Worm (Caenorhabditis elegans) whole organism, L4 larva: Measurements from ENCODE around the gene Y57A10A.27.

Experiments
- D1046.2 ChIP-seq: fragments of 200-800 bp; sonication (Bioruptor generic); IDR thresholded peaks from 2 replicates; pipeline ENCODE4 v1.3.6; 2022; ENCODE audit warnings: missing genetic modification characterization, missing compliant biosample characterization
- F26F4.8 ChIP-seq: fragments of 200-800 bp; sonication (Bioruptor generic); conservative IDR thresholded peaks from 2 replicates; pipeline ENCODE4 v1.3.6; 2022; ENCODE audit warnings: missing genetic modification characterization, missing compliant biosample characterization
- T20F7.1 ChIP-seq: fragments of 200-800 bp; sonication (Bioruptor generic); optimal IDR thresholded peaks from 2 replicates; lab custom pipeline; 2018; ENCODE audit warnings: mild to moderate bottlenecking, missing genetic modification characterization, missing compliant biosample characterization
- T26A8.4 ChIP-seq: fragments of 200-800 bp; sonication (Bioruptor generic); IDR thresholded peaks from 2 replicates; pipeline ENCODE4 v1.3.6; 2022; ENCODE audit warnings: missing genetic modification characterization, missing compliant biosample characterization
- Y48G9A.11 ChIP-seq: fragments of 200-800 bp; sonication (Bioruptor generic); IDR thresholded peaks from 2 replicates; pipeline ENCODE4 v1.3.6; 2022; ENCODE audit warnings: missing genetic modification reagents, missing genetic modification characterization, missing compliant biosample characterization
- Y5F2A.4 ChIP-seq: fragments of 200-800 bp; sonication (Bioruptor generic); optimal IDR thresholded peaks from 2 replicates; lab custom pipeline; 2018; ENCODE audit warnings: mild to moderate bottlenecking, missing genetic modification characterization, missing compliant biosample characterization
- aha-1 ChIP-seq: fragments of 150-350 bp; peaks from one replicate; lab custom pipeline; 2014; ENCODE audit warnings: missing biosample characterization, missing genetic modification characterization
- ceh-44 ChIP-seq: fragments of 200-800 bp; sonication (Bioruptor generic); IDR thresholded peaks from 2 replicates; pipeline ENCODE4 v1.3.6; 2022; ENCODE audit warnings: missing genetic modification reagents, missing genetic modification characterization, missing compliant biosample characterization
- ces-1 ChIP-seq: fragments of 150-350 bp; sonication (generic microtip); optimal IDR thresholded peaks from 4 replicates; lab custom pipeline; 2014; ENCODE audit warnings: missing biosample characterization, missing genetic modification reagents, missing genetic modification characterization
- daf-19 ChIP-seq: fragments of 200-800 bp; sonication (Bioruptor generic); conservative IDR thresholded peaks from 2 replicates; pipeline ENCODE4 v1.3.6; 2022; ENCODE audit warnings: missing genetic modification characterization, missing compliant biosample characterization
- duxl-1 ChIP-seq: sonication (generic microtip); optimal IDR thresholded peaks from 2 replicates; lab custom pipeline; 2016; ENCODE audit warnings: mild to moderate bottlenecking, missing genetic modification characterization, moderate library complexity, missing compliant biosample characterization; ENCODE audit not compliant: poor library complexity
- dve-1 ChIP-seq: sonication (generic microtip); optimal IDR thresholded peaks from 2 replicates; lab custom pipeline; 2017; ENCODE audit warnings: antibody characterized with exemption, mild to moderate bottlenecking, missing genetic modification characterization, missing compliant biosample characterization; ENCODE audit not compliant: insufficient read depth
- egl-43 ChIP-seq: fragments of 200-800 bp; sonication (Bioruptor generic); IDR thresholded peaks from 2 replicates; pipeline ENCODE4 v1.3.6; 2022; ENCODE audit warnings: missing genetic modification reagents, missing genetic modification characterization, missing compliant biosample characterization
- hif-1 ChIP-seq, 2 experiments: sonication (generic microtip); optimal IDR thresholded peaks; 2 replicates each; lab custom pipeline; 2016 to 2017; ENCODE audit warnings: missing compliant biosample characterization in 2 of 2, missing genetic modification characterization in 2 of 2, missing genetic modification reagents in 2 of 2, missing genotype in 2 of 2, mild to moderate bottlenecking in 1 of 2
- hlh-11 ChIP-seq: fragments of 200-800 bp; sonication (Bioruptor generic); optimal IDR thresholded peaks from 2 replicates; lab custom pipeline; 2018; ENCODE audit warnings: mild to moderate bottlenecking, missing genetic modification characterization, missing compliant biosample characterization
- hlh-30 ChIP-seq: sonication (generic microtip); optimal IDR thresholded peaks from 2 replicates; lab custom pipeline; 2017; ENCODE audit warnings: antibody characterized with exemption, mild to moderate bottlenecking, missing genetic modification characterization, missing compliant biosample characterization; ENCODE audit not compliant: insufficient read depth
- lin-1 ChIP-seq: fragments of 200-800 bp; sonication (Bioruptor generic); IDR thresholded peaks from 2 replicates; pipeline ENCODE4 v1.3.6; 2022; ENCODE audit warnings: missing genetic modification reagents, missing genetic modification characterization, missing compliant biosample characterization
- lin-38 ChIP-seq: fragments of 200-800 bp; sonication (Bioruptor generic); IDR thresholded peaks from 2 replicates; pipeline ENCODE4 v1.3.6; 2022; ENCODE audit warnings: missing genetic modification reagents, missing genetic modification characterization, missing compliant biosample characterization
- lin-39 ChIP-seq: fragments of 150-350 bp; optimal IDR thresholded peaks from 2 replicates; lab custom pipeline; 2014; ENCODE audit warnings: missing biosample characterization, missing genetic modification reagents, missing genetic modification characterization
- mxl-3 ChIP-seq: fragments of 200-800 bp; sonication (Bioruptor generic); optimal IDR thresholded peaks from 2 replicates; lab custom pipeline; 2018; ENCODE audit warnings: mild to moderate bottlenecking, missing genetic modification characterization, missing compliant biosample characterization
- nhr-11 ChIP-seq: fragments of 150-350 bp; optimal IDR thresholded peaks from 2 replicates; lab custom pipeline; 2014; ENCODE audit warnings: missing biosample characterization, missing genetic modification characterization
- nhr-111 ChIP-seq: fragments of 200-800 bp; sonication (Bioruptor generic); optimal IDR thresholded peaks from 2 replicates; lab custom pipeline; 2018; ENCODE audit warnings: mild to moderate bottlenecking, missing genetic modification characterization, missing compliant biosample characterization
- set-16 ChIP-seq: fragments of 200-800 bp; sonication (Bioruptor generic); IDR thresholded peaks from 2 replicates; pipeline ENCODE4 v1.3.6; 2022; ENCODE audit warnings: missing genetic modification reagents, missing genetic modification characterization, missing compliant biosample characterization
- unc-130 ChIP-seq: sonication (generic microtip); optimal IDR thresholded peaks from 2 replicates; lab custom pipeline; 2016; ENCODE audit warnings: missing genetic modification reagents, missing genetic modification characterization, missing compliant biosample characterization
- unc-39 ChIP-seq: sonication (generic microtip); optimal IDR thresholded peaks from 2 replicates; lab custom pipeline; 2017; ENCODE audit warnings: missing biosample characterization, missing genetic modification characterization
- unc-62 ChIP-seq, 3 experiments: fragments of 150-350 bp in 1 of 3; sonication (generic microtip); optimal IDR thresholded peaks in 2 of 3; peaks in 1 of 3; 1 replicate in 1 of 3; 2 replicates in 2 of 3; lab custom pipeline; 2014 to 2017; ENCODE audit warnings: missing biosample characterization in 3 of 3, missing genetic modification characterization in 3 of 3, missing genetic modification reagents in 3 of 3, missing genotype in 1 of 3
- zip-11 ChIP-seq: fragments of 200-800 bp; sonication (Bioruptor generic); IDR thresholded peaks from 2 replicates; pipeline ENCODE4 v1.3.6; 2022; ENCODE audit warnings: missing genetic modification characterization, missing compliant biosample characterization
- zip-2 ChIP-seq: fragments of 150-350 bp; optimal IDR thresholded peaks from 2 replicates; lab custom pipeline; 2014; ENCODE audit warnings: missing biosample characterization, missing genetic modification characterization
- ztf-7 ChIP-seq: fragments of 150-350 bp; optimal IDR thresholded peaks from 2 replicates; lab custom pipeline; 2014; ENCODE audit warnings: missing biosample characterization, missing genetic modification characterization

Y57A10A.27 gene

ce11 chrII:12284045-12284444 lies 9.2 kb upstream of the Y57A10A.27 start:
- peak; percentile 84 for TF ChIP-seq Y48G9A.11 (GFP tag; lab: Robert Waterston, UW)
- no peak for TF ChIP-seq hlh-11 (tag; lab: Kevin White, UChicago)
- TF ChIP-seq unc-62 (GFP tag; optimal IDR thresholded peaks at IDR 0.05 in 1 of 2; lab: Kevin White, UChicago), result peak in 1 of 2 experiments; percentile 86
- no peak for TF ChIP-seq unc-62 (tag; optimal IDR thresholded peaks at IDR 0.05; lab: Kevin White, UChicago)
- TF ChIP-seq daf-19 (GFP tag; lab: Robert Waterston, UW), result no peak
- TF ChIP-seq ceh-44 (GFP tag; lab: Robert Waterston, UW), result no peak
- TF ChIP-seq lin-38 (GFP tag; lab: Robert Waterston, UW), result peak; percentile 50
- peak; percentile 15 for TF ChIP-seq unc-130

ce11 chrII:12280360-12280759 lies 5.5 kb upstream of the Y57A10A.27 start, which contains the start of gene ife-5:
Gene ife-5 (plus strand): TSS chrII:12280660.
- TF ChIP-seq zip-2 (no peak), T20F7.1 (GFP tag; lab: Kevin White, UChicago) (peak; percentile 10), Y48G9A.11 (GFP tag; lab: Robert Waterston, UW) (peak; percentile 38; the same call in 1 of the 2 replicates)

ce11 chrII:12279259-12279658 lies 4.4 kb upstream of the Y57A10A.27 start, which contains the start of the genes tric-1B.2 and Y57A10A.29:
Gene tric-1B.2 (minus strand): TSS chrII:12279387.
Gene Y57A10A.29 (plus strand): TSS chrII:12279561.
- peak; percentile 93 for TF ChIP-seq T20F7.1 (GFP tag; lab: Kevin White, UChicago)
- peak; percentile 77 for TF ChIP-seq Y48G9A.11 (GFP tag; lab: Robert Waterston, UW)
- TF ChIP-seq ces-1 (GFP tag; lab: Kevin White, UChicago), result no peak

ce11 chrII:12278602-12279001 lies 3.8 kb upstream of the Y57A10A.27 start:
- TF ChIP-seq egl-43 (no peak), set-16 (GFP tag; lab: Robert Waterston, UW) (peak; percentile 77), D1046.2 (GFP tag; lab: Robert Waterston, UW) (0 out of 2 replicates have a peak, but pooled peaks have one; percentile 22)

- TF ChIP-seq nhr-11 (peak; percentile 27), set-16 (GFP tag; lab: Robert Waterston, UW) (peak; percentile 95), ztf-7 (tag; lab: Kevin White, UChicago) (no peak), mxl-3 (GFP tag; lab: Kevin White, UChicago) (no peak), lin-1 (GFP tag; lab: Robert Waterston, UW) (0 out of 2 replicates have a peak, but pooled peaks have one; percentile 24), aha-1 (tag; lab: Kevin White, UChicago) (peak; percentile 86)
Measured at ce11 chrII:12268857-12269256, 6.0 kb downstream of the Y57A10A.27 start.

- TF ChIP-seq Y5F2A.4 (no peak), hlh-30 (peak; percentile 8), F26F4.8 (GFP tag; lab: Robert Waterston, UW) (no peak), dve-1 (peak; percentile 30)
- TF ChIP-seq, all 104 proteins: peak for 2
Measured at ce11 chrII:12266797-12267196, 8.0 kb downstream of the Y57A10A.27 start.

- TF ChIP-seq T26A8.4 (GFP tag; lab: Robert Waterston, UW) (no peak), duxl-1 (tag; lab: Kevin White, UChicago) (no peak), zip-11 (GFP tag; lab: Robert Waterston, UW) (no peak), nhr-111 (GFP tag; lab: Kevin White, UChicago) (no peak), hif-1 (tag; optimal IDR thresholded peaks at IDR 0.05; lab: Kevin White, UChicago) (no peak), lin-39 (no peak), unc-39 (tag; lab: Kevin White, UChicago) (no peak)
Measured at ce11 chrII:12266145-12266544, 8.7 kb downstream of the Y57A10A.27 start, which contains the start of gene tric-1B.1. Gene tric-1B.1 (minus strand): TSS chrII:12266245.
